Fruit fly (Drosophila melanogaster) whole organism, embryonic: ENCODE results near the gene RabX5.
A peak's percentile ranks its signal among the peaks of the same experiment; 100 is the strongest.

Source experiments
- Antp ChIP-seq: fragments of 200-800 bp; sonication (Bioruptor generic); optimal IDR thresholded peaks from 3 replicates; lab custom pipeline; 2016; ENCODE audit warnings: missing biosample characterization, missing genetic modification characterization
- Awh ChIP-seq: fragments of 200-800 bp; sonication (Bioruptor generic); IDR thresholded peaks from 2 replicates; pipeline ENCODE4, ENCODE4 v1.3.6; 2022; ENCODE audit warnings: missing biosample characterization, missing genetic modification characterization
- C15 ChIP-seq: fragments of 200-800 bp; sonication (Bioruptor generic); IDR thresholded peaks from 3 replicates; pipeline ENCODE4 v1.3.6; 2022; ENCODE audit warnings: missing biosample characterization, missing genetic modification characterization
- CG1024 ChIP-seq: fragments of 200-800 bp; sonication (Bioruptor generic); IDR thresholded peaks from 2 replicates; pipeline ENCODE4 v1.3.6; 2022; ENCODE audit warnings: missing biosample characterization, missing genetic modification characterization
- CG10462 ChIP-seq: fragments of 200-800 bp; sonication (Bioruptor generic); optimal IDR thresholded peaks from 2 replicates; lab custom pipeline; 2016; ENCODE audit warnings: missing biosample characterization, missing genetic modification characterization
- CG13287 ChIP-seq: fragments of 200-800 bp; sonication (Bioruptor generic); IDR thresholded peaks from 2 replicates; pipeline ENCODE4 v1.3.6; 2022; ENCODE audit warnings: missing biosample characterization, missing genetic modification characterization; ENCODE audit not compliant: partially characterized antibody
- CG15073 ChIP-seq: fragments of 200-800 bp; sonication (Bioruptor generic); optimal IDR thresholded peaks from 2 replicates; lab custom pipeline; 2016; ENCODE audit warnings: missing biosample characterization, missing genetic modification characterization
- CG16779 ChIP-seq: fragments of 200-800 bp; sonication (Bioruptor generic); IDR thresholded peaks from 2 replicates; pipeline ENCODE4 v1.3.6; 2022; ENCODE audit warnings: missing biosample characterization, missing genetic modification characterization
- CG17359 ChIP-seq: fragments of 200-800 bp; sonication (Bioruptor generic); optimal IDR thresholded peaks from 3 replicates; lab custom pipeline; 2018; ENCODE audit warnings: missing biosample characterization, mild to moderate bottlenecking, missing genetic modification characterization, moderate library complexity
- CG1832 ChIP-seq: fragments of 200-800 bp; sonication (Bioruptor generic); optimal IDR thresholded peaks from 2 replicates; lab custom pipeline; 2017; ENCODE audit warnings: missing biosample characterization, mild to moderate bottlenecking, missing genetic modification characterization, inconsistent platforms
- CG18764 ChIP-seq: fragments of 200-800 bp; sonication (Bioruptor generic); optimal IDR thresholded peaks from 3 replicates; lab custom pipeline; 2016; ENCODE audit warnings: missing biosample characterization, missing genetic modification characterization
- CG31441 ChIP-seq: fragments of 200-800 bp; sonication (Bioruptor generic); IDR thresholded peaks from 2 replicates; pipeline ENCODE4 v1.3.6; 2022; ENCODE audit warnings: missing biosample characterization, missing genetic modification characterization
- CG4282 ChIP-seq: fragments of 200-800 bp; sonication (Bioruptor generic); optimal IDR thresholded peaks from 2 replicates; lab custom pipeline; 2016; ENCODE audit warnings: missing biosample characterization, missing genetic modification characterization
- CG5245 ChIP-seq: fragments of 200-800 bp; sonication (Bioruptor generic); optimal IDR thresholded peaks from 3 replicates; lab custom pipeline; 2016; ENCODE audit warnings: missing biosample characterization, missing genetic modification characterization
- CG8290 ChIP-seq, 3 experiments: fragments of 200-800 bp; sonication (Bioruptor generic); optimal IDR thresholded peaks; 2 replicates each; lab custom pipeline; 2016 to 2019; ENCODE audit warnings: missing biosample characterization in 3 of 3, missing genetic modification characterization in 3 of 3, mild to moderate bottlenecking in 2 of 3, moderate library complexity in 1 of 3
- Dbx ChIP-seq: fragments of 200-800 bp; sonication (Bioruptor generic); IDR thresholded peaks from 3 replicates; pipeline ENCODE4 v1.3.6; 2022; ENCODE audit warnings: missing biosample characterization, missing genetic modification characterization
- Dek ChIP-seq: fragments of 200-800 bp; sonication (Bioruptor generic); optimal IDR thresholded peaks from 3 replicates; lab custom pipeline; 2019; ENCODE audit warnings: missing biosample characterization, mild to moderate bottlenecking, missing genetic modification characterization, moderate library complexity
- H2.0 ChIP-seq: fragments of 200-800 bp; sonication (Bioruptor generic); IDR thresholded peaks from 2 replicates; pipeline ENCODE4 v1.3.6; 2022; ENCODE audit warnings: missing biosample characterization, missing genetic modification characterization
- Hr3 ChIP-seq: fragments of 200-800 bp; sonication (Bioruptor generic); optimal IDR thresholded peaks from 3 replicates; lab custom pipeline; 2016; ENCODE audit warnings: missing biosample characterization, missing genetic modification characterization
- Kr ChIP-seq: fragments of 200-800 bp; sonication (Bioruptor generic); optimal IDR thresholded peaks from 2 replicates; lab custom pipeline; 2017; ENCODE audit warnings: missing biosample characterization, mild to moderate bottlenecking, missing genetic modification characterization
- Lim3 ChIP-seq: fragments of 200-800 bp; sonication (Bioruptor generic); IDR thresholded peaks from 2 replicates; pipeline ENCODE4 v1.3.6; 2022; ENCODE audit warnings: missing biosample characterization, missing genetic modification characterization
- Lpt ChIP-seq: fragments of >200 bp; optimal IDR thresholded peaks from 2 replicates; lab custom pipeline; 2018; ENCODE audit warnings: missing biosample characterization, missing genetic modification characterization
- Nf-YC ChIP-seq: fragments of 200-800 bp; optimal IDR thresholded peaks from 3 replicates; lab custom pipeline; 2019; ENCODE audit warnings: missing biosample characterization, mild to moderate bottlenecking, missing genetic modification characterization, moderate library complexity
- Poxn ChIP-seq: fragments of 200-800 bp; sonication (Bioruptor generic); IDR thresholded peaks from 2 replicates; pipeline ENCODE4 v1.3.6; 2022; ENCODE audit warnings: missing biosample characterization, missing genetic modification characterization
- Rfx ChIP-seq: fragments of 200-800 bp; sonication (Bioruptor generic); IDR thresholded peaks from 2 replicates; pipeline ENCODE4 v1.3.6; 2022; ENCODE audit warnings: missing biosample characterization, missing genetic modification characterization
- Side ChIP-seq: fragments of 200-800 bp; sonication (Bioruptor generic); optimal IDR thresholded peaks from 2 replicates; lab custom pipeline; 2016; ENCODE audit warnings: missing biosample characterization, missing genetic modification characterization
- Vsx1 ChIP-seq: fragments of 200-800 bp; sonication (Bioruptor generic); optimal IDR thresholded peaks from 2 replicates; lab custom pipeline; 2017; ENCODE audit warnings: missing biosample characterization, mild to moderate bottlenecking, missing genetic modification characterization, missing genetic modification reagents
- amos ChIP-seq: fragments of 200-800 bp; sonication (Bioruptor generic); IDR thresholded peaks from 2 replicates; pipeline ENCODE4 v1.3.6; 2022; ENCODE audit warnings: missing biosample characterization, missing genetic modification characterization; ENCODE audit not compliant: partially characterized antibody
- aop ChIP-seq: fragments of 200-800 bp; sonication (Bioruptor generic); IDR thresholded peaks from 2 replicates; pipeline ENCODE4 v1.3.6; 2022; ENCODE audit warnings: missing biosample characterization, missing genetic modification characterization
- ara ChIP-seq: fragments of 200-800 bp; sonication (Bioruptor generic); IDR thresholded peaks from 2 replicates; pipeline ENCODE4 v1.3.6; 2022; ENCODE audit warnings: missing biosample characterization, missing genetic modification characterization
- bcd ChIP-seq: fragments of 200-800 bp; sonication (Bioruptor generic); optimal IDR thresholded peaks from 2 replicates; lab custom pipeline; 2017; ENCODE audit warnings: missing biosample characterization, mild to moderate bottlenecking, missing genetic modification characterization
- bigmax ChIP-seq: fragments of 200-800 bp; sonication (Bioruptor generic); optimal IDR thresholded peaks from 2 replicates; lab custom pipeline; 2018; ENCODE audit warnings: missing biosample characterization, mild to moderate bottlenecking, missing genetic modification characterization
- crol ChIP-seq: fragments of 200-800 bp; sonication (Bioruptor generic); IDR thresholded peaks from 2 replicates; pipeline ENCODE4 v1.3.6; 2022; ENCODE audit warnings: missing biosample characterization, missing genetic modification characterization
- cwo ChIP-seq: fragments of 200-800 bp; sonication (Bioruptor generic); optimal IDR thresholded peaks from 3 replicates; lab custom pipeline; 2017; ENCODE audit warnings: missing biosample characterization, missing genetic modification characterization, mild to moderate bottlenecking, moderate library complexity, missing genetic modification reagents
- disco-r ChIP-seq: fragments of 200-800 bp; sonication (Bioruptor generic); optimal IDR thresholded peaks from 2 replicates; lab custom pipeline; 2016; ENCODE audit warnings: missing biosample characterization, missing genetic modification characterization
- eyg ChIP-seq: fragments of 200-800 bp; sonication (Bioruptor generic); optimal IDR thresholded peaks from 3 replicates; lab custom pipeline; 2016; ENCODE audit warnings: missing biosample characterization, missing genetic modification characterization
- grn ChIP-seq: fragments of 200-800 bp; sonication (Bioruptor generic); optimal IDR thresholded peaks from 3 replicates; lab custom pipeline; 2017; ENCODE audit warnings: missing biosample characterization, missing genetic modification characterization
- her ChIP-seq: fragments of 200-800 bp; sonication (Bioruptor generic); optimal IDR thresholded peaks from 2 replicates; lab custom pipeline; 2016; ENCODE audit warnings: missing biosample characterization, missing genetic modification characterization
- jigr1 ChIP-seq: fragments of 200-800 bp; sonication (Bioruptor generic); IDR thresholded peaks from 3 replicates; pipeline ENCODE4 v1.3.6; 2022; ENCODE audit warnings: missing biosample characterization, missing genetic modification characterization
- jumu ChIP-seq: fragments of 200-800 bp; sonication (Bioruptor generic); optimal IDR thresholded peaks from 3 replicates; lab custom pipeline; 2016; ENCODE audit warnings: missing biosample characterization, missing genetic modification characterization
- lbe ChIP-seq: fragments of 200-800 bp; sonication (Bioruptor generic); optimal IDR thresholded peaks from 2 replicates; lab custom pipeline; 2016; ENCODE audit warnings: missing biosample characterization, mild to moderate bottlenecking, missing genetic modification characterization
- otp ChIP-seq: fragments of 200-800 bp; sonication (Bioruptor generic); IDR thresholded peaks from 3 replicates; pipeline ENCODE4, ENCODE4 v1.3.6; 2022; ENCODE audit warnings: missing biosample characterization, missing genetic modification characterization
- row ChIP-seq: fragments of 200-800 bp; sonication (Bioruptor generic); IDR thresholded peaks from 3 replicates; pipeline ENCODE4 v1.3.6; 2022; ENCODE audit warnings: missing biosample characterization, missing genetic modification characterization
- slbo ChIP-seq: fragments of 200-800 bp; sonication (Bioruptor generic); IDR thresholded peaks from 2 replicates; pipeline ENCODE4 v1.3.6; 2022; ENCODE audit warnings: missing biosample characterization, missing genetic modification characterization
- so ChIP-seq: fragments of 200-800 bp; sonication (Bioruptor generic); IDR thresholded peaks from 3 replicates; pipeline ENCODE4 v1.3.6; 2022; ENCODE audit warnings: missing biosample characterization, missing genetic modification characterization
- ssp ChIP-seq: fragments of 200-800 bp; sonication (Bioruptor generic); IDR thresholded peaks from 2 replicates; pipeline ENCODE4 v1.3.6; 2022; ENCODE audit warnings: missing biosample characterization, missing genetic modification characterization
- tna ChIP-seq: fragments of 200-800 bp; sonication (Bioruptor generic); IDR thresholded peaks from 2 replicates; pipeline ENCODE4 v1.3.6; 2022; ENCODE audit warnings: missing biosample characterization, missing genetic modification characterization; ENCODE audit not compliant: partially characterized antibody
- tup ChIP-seq: fragments of 200-800 bp; sonication (Bioruptor generic); optimal IDR thresholded peaks from 2 replicates; lab custom pipeline; 2016; ENCODE audit warnings: missing biosample characterization, mild to moderate bottlenecking, missing genetic modification characterization, moderate library complexity
- unpg ChIP-seq: fragments of 200-800 bp; sonication (Bioruptor generic); optimal IDR thresholded peaks from 3 replicates; lab custom pipeline; 2018; ENCODE audit warnings: missing biosample characterization, mild to moderate bottlenecking, missing genetic modification characterization, moderate library complexity
- vvl ChIP-seq: fragments of 200-800 bp; sonication (Bioruptor generic); IDR thresholded peaks from 2 replicates; pipeline ENCODE4 v1.3.6; 2022; ENCODE audit warnings: missing biosample characterization, missing genetic modification characterization
- wdn ChIP-seq: fragments of 200-800 bp; sonication (Bioruptor generic); IDR thresholded peaks from 2 replicates; pipeline ENCODE4 v1.3.6; 2022; ENCODE audit warnings: missing biosample characterization, missing genetic modification characterization

RabX5 gene

DNA sequence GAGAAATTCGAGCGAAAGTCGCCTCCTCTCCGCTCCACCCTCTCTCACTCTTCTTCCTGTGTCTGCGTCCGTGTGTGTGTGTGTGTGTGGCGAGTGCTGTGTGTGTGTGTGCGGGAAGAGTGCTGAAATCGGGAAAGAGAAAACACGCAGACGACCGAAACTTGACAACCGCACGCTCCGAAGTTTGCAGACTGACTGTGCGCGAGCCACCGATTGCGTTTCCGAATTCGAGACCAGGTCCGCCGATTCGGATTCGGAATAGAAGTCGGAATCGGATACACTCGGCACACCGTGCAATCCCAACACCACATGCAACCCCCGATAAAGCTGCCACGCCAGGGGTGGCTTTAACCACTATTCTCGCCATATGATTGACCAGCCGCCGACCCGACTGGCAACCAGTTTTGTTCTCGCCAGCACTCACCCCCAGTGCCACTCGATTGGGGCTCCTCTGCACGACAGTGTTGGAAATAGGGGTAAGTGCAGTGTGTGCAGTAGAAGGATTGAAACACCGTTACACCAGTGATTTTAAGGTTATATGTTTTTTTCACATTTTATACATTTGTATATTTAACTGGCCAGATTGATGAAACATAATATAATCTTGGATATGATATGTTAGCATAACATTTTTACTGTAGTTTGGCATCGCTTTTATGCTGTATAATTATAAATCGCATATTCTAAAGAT, 41.6 kb downstream of the RabX5 start, which contains the start of gene CG13928 (continued):
- TF ChIP-seq CG4282 (GFP tag; lab: Kevin White, UChicago) (no peak), Rfx (GFP tag; lab: Robert Waterston, UW) (no peak), jigr1 (GFP tag; lab: Robert Waterston, UW) (no peak), Awh (GFP tag; lab: Robert Waterston, UW) (no peak), ssp (GFP tag; lab: Robert Waterston, UW) (no peak), jumu (no peak), CG17359 (tag; lab: Kevin White, UChicago) (no peak), unpg (GFP tag; lab: Kevin White, UChicago) (no peak), otp (GFP tag; lab: Robert Waterston, UW) (no peak), Vsx1 (GFP tag; lab: Kevin White, UChicago) (no peak), bigmax (peak; percentile 81), so (GFP tag; lab: Robert Waterston, UW) (0 out of 3 replicates have a peak, but pooled peaks have one; percentile 30), CG8290 (GFP tag; optimal IDR thresholded peaks at IDR 0.05; lab: Kevin White, UChicago) (no peak), CG8290 (tag; optimal IDR thresholded peaks at IDR 0.05; lab: Kevin White, UChicago) (no peak), crol (peak; percentile 84), H2.0 (GFP tag; lab: Robert Waterston, UW) (no peak), wdn (GFP tag; lab: Robert Waterston, UW) (no peak), CG1024 (GFP tag; lab: Robert Waterston, UW) (0 out of 2 replicates have a peak, but pooled peaks have one; percentile 20), Dbx (GFP tag; lab: Robert Waterston, UW) (peak; percentile 42; the same call in 1 of the 3 replicates), Kr (GFP tag; lab: Kevin White, UChicago) (peak; percentile 44), CG13287 (GFP tag; lab: Robert Waterston, UW) (no peak), Hr3 (GFP tag; lab: Kevin White, UChicago) (no peak), amos (no peak), grn (GFP tag; lab: Kevin White, UChicago) (no peak), cwo (GFP tag; lab: Kevin White, UChicago) (no peak), C15 (GFP tag; lab: Robert Waterston, UW) (no peak), Lim3 (GFP tag; lab: Robert Waterston, UW) (no peak), lbe (GFP tag; lab: Kevin White, UChicago) (no peak), CG16779 (GFP tag; lab: Robert Waterston, UW) (peak; percentile 87), tup (GFP tag; lab: Kevin White, UChicago) (no peak), aop (GFP tag; lab: Robert Waterston, UW) (no peak), Lpt (no peak), CG5245 (no peak), Side (GFP tag; lab: Kevin White, UChicago) (no peak), slbo (GFP tag; lab: Robert Waterston, UW) (peak; percentile 12; the same call in 1 of the 2 replicates), eyg (no peak), CG10462 (GFP tag; lab: Kevin White, UChicago) (no peak), CG1832 (no peak), Antp (no peak), CG31441 (GFP tag; lab: Robert Waterston, UW) (no peak), Dek (tag; lab: Kevin White, UChicago) (no peak), vvl (GFP tag; lab: Robert Waterston, UW) (0 out of 2 replicates have a peak, but pooled peaks have one; percentile 18), ara (GFP tag; lab: Robert Waterston, UW) (no peak), CG15073 (GFP tag; lab: Kevin White, UChicago) (no peak), Nf-YC (peak; percentile 22), her (GFP tag; lab: Kevin White, UChicago) (no peak), CG18764 (GFP tag; lab: Kevin White, UChicago) (peak; percentile 97), disco-r (GFP tag; lab: Kevin White, UChicago) (no peak), row (GFP tag; lab: Robert Waterston, UW) (peak; percentile 62), tna (GFP tag; lab: Robert Waterston, UW) (no peak), bcd (GFP tag; lab: Kevin White, UChicago) (peak; percentile 3), Poxn (GFP tag; lab: Robert Waterston, UW) (no peak)
